Worm (Caenorhabditis elegans): ENCODE results near the gene K10G4.3.

DNA sequence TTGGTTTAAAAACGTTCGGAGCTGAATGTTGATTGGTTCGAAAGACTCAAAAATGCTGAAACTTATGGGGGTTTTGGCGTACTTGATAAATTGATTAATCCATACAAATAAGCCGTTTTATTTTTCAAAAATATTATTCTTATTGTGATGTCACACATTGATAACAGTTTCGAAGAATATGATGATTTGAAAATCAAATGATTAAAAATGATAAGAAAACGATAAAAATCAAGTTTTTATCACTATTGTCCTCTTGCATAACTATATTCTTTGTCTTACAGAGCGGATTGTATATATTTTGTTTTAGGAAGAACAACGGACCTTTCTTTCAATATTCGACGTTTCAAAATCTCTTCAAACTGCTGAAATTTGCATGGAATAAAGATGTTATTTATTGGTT, 21.7 kb downstream of the K10G4.3 start:
- TF ChIP-seq ztf-4 (tag; optimal IDR thresholded peaks at IDR 0.05), result no peak
- no peak for TF ChIP-seq sptf-1 (tag; optimal IDR thresholded peaks at IDR 0.05)
- TF ChIP-seq unc-62 (GFP tag; optimal IDR thresholded peaks at IDR 0.05), result no peak
- no peak for TF ChIP-seq ces-1 (GFP tag; optimal IDR thresholded peaks at IDR 0.05)
- TF ChIP-seq lin-13 (GFP tag; optimal IDR thresholded peaks at IDR 0.05), result no peak
- TF ChIP-seq nhr-20 (tag; optimal IDR thresholded peaks at IDR 0.05), result no peak
- no peak for TF ChIP-seq C04F5.9 (tag; optimal IDR thresholded peaks at IDR 0.05)
- TF ChIP-seq C16A3.4 (tag; optimal IDR thresholded peaks at IDR 0.05), result no peak
- TF ChIP-seq blmp-1 (tag; optimal IDR thresholded peaks at IDR 0.05), result no peak
- TF ChIP-seq zip-4 (GFP tag; optimal IDR thresholded peaks at IDR 0.05), result no peak
- no peak for TF ChIP-seq nhr-77 (tag; optimal IDR thresholded peaks at IDR 0.05)
- TF ChIP-seq lin-14 (GFP tag; optimal IDR thresholded peaks at IDR 0.05), result no peak
- TF ChIP-seq hpl-2 (GFP tag; optimal IDR thresholded peaks at IDR 0.05), result no peak
